Worm (Caenorhabditis elegans) whole organism, L2 larva: ENCODE results near the gene hpo-12.

Experiments
- lin-39 ChIP-seq: fragments of 150-350 bp; optimal IDR thresholded peaks from 2 replicates; lab custom pipeline; 2014; ENCODE audit warnings: missing biosample characterization, missing genetic modification reagents, missing genetic modification characterization
- nhr-77 ChIP-seq: fragments of 150-350 bp; optimal IDR thresholded peaks from 2 replicates; lab custom pipeline; 2014; ENCODE audit warnings: missing biosample characterization, missing genetic modification characterization
- snpc-4 ChIP-seq: fragments of 150-350 bp; optimal IDR thresholded peaks from 2 replicates; lab custom pipeline; 2014; ENCODE audit warnings: missing biosample characterization, missing genetic modification characterization
- unc-39 ChIP-seq: fragments of 150-350 bp; optimal IDR thresholded peaks from 2 replicates; lab custom pipeline; 2014; ENCODE audit warnings: missing biosample characterization, missing genetic modification characterization

ce11 chrIV:12238851-12239250 lies 44.1 kb upstream of the hpo-12 start, which contains the start of gene sre-19:
- TF ChIP-seq unc-39 (tag; lab: Kevin White, UChicago) (no peak), lin-39 (tag; lab: Kevin White, UChicago) (no peak), nhr-77 (tag; lab: Kevin White, UChicago) (no peak), snpc-4 (tag; lab: Kevin White, UChicago) (no peak)
